Fruit fly (Drosophila melanogaster) whole organism, embryonic: ENCODE measurements around the gene mmy.
A peak's percentile ranks its signal among the peaks of the same experiment; 100 is the strongest.

ENCODE experiments used
- Atf3 ChIP-seq: fragments of 200-800 bp; sonication (Bioruptor generic); optimal IDR thresholded peaks from 3 replicates; lab custom pipeline; 2016; ENCODE audit warnings: missing biosample characterization, missing genetic modification characterization
- Bgb ChIP-seq: fragments of 200-800 bp; sonication (Bioruptor generic); IDR thresholded peaks from 2 replicates; pipeline ENCODE4 v1.3.6; 2022; ENCODE audit warnings: missing biosample characterization, missing genetic modification characterization; ENCODE audit not compliant: partially characterized antibody
- CG10654 ChIP-seq: fragments of 200-800 bp; sonication (Bioruptor generic); optimal IDR thresholded peaks from 2 replicates; lab custom pipeline; 2016; ENCODE audit warnings: missing biosample characterization, missing genetic modification characterization
- CG11093 ChIP-seq: fragments of 200-800 bp; sonication (Bioruptor generic); IDR thresholded peaks from 3 replicates; pipeline ENCODE4 v1.3.6; 2022; ENCODE audit warnings: missing biosample characterization, missing genetic modification characterization
- CG11696 ChIP-seq: fragments of 200-800 bp; sonication (Bioruptor generic); IDR thresholded peaks from 2 replicates; pipeline ENCODE4 v1.3.6; 2022; ENCODE audit warnings: missing biosample characterization, missing genetic modification characterization
- CG12155 ChIP-seq: fragments of 200-800 bp; sonication (Bioruptor generic); optimal IDR thresholded peaks from 3 replicates; lab custom pipeline; 2016; ENCODE audit warnings: missing biosample characterization, missing genetic modification characterization
- CG12659 ChIP-seq: fragments of 200-800 bp; sonication (Bioruptor generic); optimal IDR thresholded peaks from 3 replicates; lab custom pipeline; 2017; ENCODE audit warnings: mild to moderate bottlenecking, missing biosample characterization, missing genetic modification reagents, missing genetic modification characterization
- CG14965 ChIP-seq: fragments of 200-800 bp; sonication (Bioruptor generic); optimal IDR thresholded peaks from 2 replicates; lab custom pipeline; 2016; ENCODE audit warnings: missing biosample characterization, missing genetic modification characterization, borderline replicate concordance
- CG15073 ChIP-seq: fragments of 200-800 bp; sonication (Bioruptor generic); optimal IDR thresholded peaks from 2 replicates; lab custom pipeline; 2016; ENCODE audit warnings: missing biosample characterization, missing genetic modification characterization
- CG17802 ChIP-seq: fragments of 200-800 bp; sonication (Bioruptor generic); optimal IDR thresholded peaks from 2 replicates; lab custom pipeline; 2018; ENCODE audit warnings: missing biosample characterization, mild to moderate bottlenecking, missing genetic modification characterization, moderate library complexity
- CG17912 ChIP-seq: fragments of 200-800 bp; sonication (Bioruptor generic); optimal IDR thresholded peaks from 2 replicates; lab custom pipeline; 2018; ENCODE audit warnings: missing biosample characterization, mild to moderate bottlenecking, missing genetic modification characterization
- CG2129 ChIP-seq: fragments of 200-800 bp; sonication (Bioruptor generic); IDR thresholded peaks from 2 replicates; pipeline ENCODE4 v1.3.6; 2022; ENCODE audit warnings: missing biosample characterization, missing genetic modification characterization; ENCODE audit not compliant: partially characterized antibody
- CG30020 ChIP-seq: fragments of 200-800 bp; optimal IDR thresholded peaks from 2 replicates; lab custom pipeline; 2019; ENCODE audit warnings: missing biosample characterization, mild to moderate bottlenecking, missing genetic modification characterization, moderate library complexity
- CG31441 ChIP-seq: fragments of 200-800 bp; sonication (Bioruptor generic); IDR thresholded peaks from 2 replicates; pipeline ENCODE4 v1.3.6; 2022; ENCODE audit warnings: missing biosample characterization, missing genetic modification characterization
- CG34224 ChIP-seq: fragments of 200-800 bp; sonication (Bioruptor generic); IDR thresholded peaks from 3 replicates; pipeline ENCODE4 v1.3.6; 2022; ENCODE audit warnings: missing biosample characterization, missing genetic modification characterization; ENCODE audit not compliant: partially characterized antibody
- CG4730 ChIP-seq: fragments of 200-800 bp; sonication (Bioruptor generic); IDR thresholded peaks from 2 replicates; pipeline ENCODE4 v1.3.6; 2022; ENCODE audit warnings: missing biosample characterization, missing genetic modification characterization
- CG6813 ChIP-seq: fragments of 200-800 bp; sonication (Bioruptor generic); optimal IDR thresholded peaks from 2 replicates; lab custom pipeline; 2017; ENCODE audit warnings: missing biosample characterization, missing genetic modification characterization, mild to moderate bottlenecking, moderate library complexity, missing genetic modification reagents
- CG8944 ChIP-seq: fragments of 200-800 bp; sonication (Bioruptor generic); optimal IDR thresholded peaks from 3 replicates; lab custom pipeline; 2016; ENCODE audit warnings: missing biosample characterization, missing genetic modification characterization
- CG9437 ChIP-seq: fragments of 200-800 bp; sonication (Bioruptor generic); optimal IDR thresholded peaks from 2 replicates; lab custom pipeline; 2018; ENCODE audit warnings: missing biosample characterization, mild to moderate bottlenecking, missing genetic modification characterization
- CG9797 ChIP-seq: fragments of 200-800 bp; sonication (Bioruptor generic); optimal IDR thresholded peaks from 3 replicates; lab custom pipeline; 2018; ENCODE audit warnings: missing biosample characterization, mild to moderate bottlenecking, missing genetic modification characterization
- Dbx ChIP-seq: fragments of 200-800 bp; sonication (Bioruptor generic); IDR thresholded peaks from 3 replicates; pipeline ENCODE4 v1.3.6; 2022; ENCODE audit warnings: missing biosample characterization, missing genetic modification characterization
- Dll ChIP-seq: fragments of 200-800 bp; sonication (Bioruptor generic); IDR thresholded peaks from 4 replicates; pipeline ENCODE4 v1.3.6; 2022; ENCODE audit warnings: missing biosample characterization, missing genetic modification characterization; ENCODE audit not compliant: partially characterized antibody
- Dref ChIP-seq: fragments of 200-800 bp; sonication (Bioruptor generic); IDR thresholded peaks from 2 replicates; pipeline ENCODE4 v1.3.6; 2022; ENCODE audit warnings: missing biosample characterization, missing genetic modification characterization
- Lhr ChIP-seq: fragments of 200-800 bp; sonication (Bioruptor generic); optimal IDR thresholded peaks from 3 replicates; lab custom pipeline; 2017; ENCODE audit warnings: mild to moderate bottlenecking, missing biosample characterization, missing genetic modification reagents, missing genetic modification characterization
- Med ChIP-seq: fragments of 200-800 bp; sonication (Bioruptor generic); peaks from one replicate; lab custom pipeline; 2016; ENCODE audit warnings: missing biosample characterization, missing genetic modification characterization, mild to moderate bottlenecking, inconsistent platforms, moderate library complexity
- Ptx1 ChIP-seq: fragments of 200-800 bp; sonication (Bioruptor generic); IDR thresholded peaks from 2 replicates; pipeline ENCODE4 v1.3.6; 2022; ENCODE audit warnings: missing biosample characterization, missing genetic modification characterization
- Stat92E ChIP-seq, 3 experiments: fragments of >200 bp in 2 of 3; fragments of 200-800 bp in 1 of 3; sonication (Bioruptor generic) in 1 of 3; optimal IDR thresholded peaks; 2 replicates each; lab custom pipeline; 2017 to 2019; ENCODE audit warnings: missing biosample characterization in 3 of 3, missing genetic modification characterization in 3 of 3, mild to moderate bottlenecking in 1 of 3, moderate library complexity in 1 of 3
- Trl ChIP-seq, 3 experiments: fragments of >200 bp in 2 of 3; fragments of 200-800 bp in 1 of 3; sonication (Bioruptor generic) in 1 of 3; optimal IDR thresholded peaks; 2 replicates in 1 of 3; 3 replicates in 2 of 3; lab custom pipeline; 2016 to 2017; ENCODE audit warnings: missing biosample characterization in 1 of 3, missing genetic modification characterization in 1 of 3
- bbx ChIP-seq: fragments of 200-800 bp; sonication (Bioruptor generic); IDR thresholded peaks from 2 replicates; pipeline ENCODE4 v1.3.6; 2022; ENCODE audit warnings: missing biosample characterization, missing genetic modification characterization; ENCODE audit not compliant: partially characterized antibody
- da ChIP-seq: fragments of 200-800 bp; sonication (Bioruptor generic); optimal IDR thresholded peaks from 2 replicates; lab custom pipeline; 2016; ENCODE audit warnings: missing biosample characterization, missing genetic modification characterization
- danr ChIP-seq: fragments of 200-800 bp; sonication (Bioruptor generic); IDR thresholded peaks from 2 replicates; pipeline ENCODE4 v1.3.6; 2022; ENCODE audit warnings: missing biosample characterization, missing genetic modification characterization
- emc ChIP-seq: fragments of 200-800 bp; sonication (Bioruptor generic); optimal IDR thresholded peaks from 2 replicates; lab custom pipeline; 2016; ENCODE audit warnings: missing biosample characterization, missing genetic modification characterization
- exex ChIP-seq: fragments of 200-800 bp; sonication (Bioruptor generic); optimal IDR thresholded peaks from 4 replicates; lab custom pipeline; 2018; ENCODE audit warnings: missing biosample characterization, mild to moderate bottlenecking, missing genetic modification characterization, moderate library complexity
- grn ChIP-seq: fragments of 200-800 bp; sonication (Bioruptor generic); optimal IDR thresholded peaks from 3 replicates; lab custom pipeline; 2017; ENCODE audit warnings: missing biosample characterization, missing genetic modification characterization
- ham ChIP-seq: fragments of 200-800 bp; sonication (Bioruptor generic); IDR thresholded peaks from 2 replicates; pipeline ENCODE4 v1.3.6; 2022; ENCODE audit warnings: missing biosample characterization, missing genetic modification characterization
- hbn ChIP-seq: fragments of 200-800 bp; sonication (Bioruptor generic); IDR thresholded peaks from 2 replicates; pipeline ENCODE4 v1.3.6; 2022; ENCODE audit warnings: missing biosample characterization, missing genetic modification characterization; ENCODE audit not compliant: partially characterized antibody
- insv ChIP-seq, 2 experiments: fragments of 200-800 bp; sonication (Bioruptor generic); optimal IDR thresholded peaks; 3 replicates each; lab custom pipeline; 2016 to 2018; ENCODE audit warnings: missing biosample characterization in 2 of 2, missing genetic modification characterization in 2 of 2
- kah ChIP-seq: fragments of 200-800 bp; sonication (Bioruptor generic); optimal IDR thresholded peaks from 2 replicates; lab custom pipeline; 2018; ENCODE audit warnings: missing biosample characterization, mild to moderate bottlenecking, missing genetic modification characterization
- p53 ChIP-seq: fragments of 200-800 bp; sonication (Bioruptor generic); optimal IDR thresholded peaks from 2 replicates; lab custom pipeline; 2016; ENCODE audit warnings: missing biosample characterization, missing genetic modification characterization
- prd ChIP-seq, 3 experiments: fragments of >200 bp in 2 of 3; fragments of 200-800 bp in 1 of 3; sonication (Bioruptor generic) in 1 of 3; optimal IDR thresholded peaks in 2 of 3; IDR thresholded peaks in 1 of 3; 2 replicates in 2 of 3; 3 replicates in 1 of 3; pipeline versions ENCODE4 v1.3.6 to Lab custom; 2017 to 2022; ENCODE audit warnings: missing biosample characterization in 1 of 3, missing genetic modification characterization in 1 of 3
- salm ChIP-seq: fragments of 200-800 bp; sonication (Bioruptor generic); optimal IDR thresholded peaks from 2 replicates; lab custom pipeline; 2018; ENCODE audit warnings: missing biosample characterization, mild to moderate bottlenecking, missing genetic modification characterization
- shn ChIP-seq: fragments of 200-800 bp; sonication (Bioruptor generic); optimal IDR thresholded peaks from 3 replicates; lab custom pipeline; 2016; ENCODE audit warnings: missing biosample characterization, missing genetic modification characterization
- tap ChIP-seq: fragments of 200-800 bp; optimal IDR thresholded peaks from 3 replicates; lab custom pipeline; 2019; ENCODE audit warnings: missing biosample characterization, mild to moderate bottlenecking, missing genetic modification characterization, moderate library complexity
- trem ChIP-seq: fragments of 200-800 bp; optimal IDR thresholded peaks from 3 replicates; lab custom pipeline; 2019; ENCODE audit warnings: missing biosample characterization, mild to moderate bottlenecking, missing genetic modification characterization, moderate library complexity
- wdn ChIP-seq: fragments of 200-800 bp; sonication (Bioruptor generic); IDR thresholded peaks from 2 replicates; pipeline ENCODE4 v1.3.6; 2022; ENCODE audit warnings: missing biosample characterization, missing genetic modification characterization
- zf30C ChIP-seq: fragments of 200-800 bp; sonication (Bioruptor generic); optimal IDR thresholded peaks from 3 replicates; lab custom pipeline; 2018; ENCODE audit warnings: missing biosample characterization, mild to moderate bottlenecking, missing genetic modification characterization

Gene mmy

DNA sequence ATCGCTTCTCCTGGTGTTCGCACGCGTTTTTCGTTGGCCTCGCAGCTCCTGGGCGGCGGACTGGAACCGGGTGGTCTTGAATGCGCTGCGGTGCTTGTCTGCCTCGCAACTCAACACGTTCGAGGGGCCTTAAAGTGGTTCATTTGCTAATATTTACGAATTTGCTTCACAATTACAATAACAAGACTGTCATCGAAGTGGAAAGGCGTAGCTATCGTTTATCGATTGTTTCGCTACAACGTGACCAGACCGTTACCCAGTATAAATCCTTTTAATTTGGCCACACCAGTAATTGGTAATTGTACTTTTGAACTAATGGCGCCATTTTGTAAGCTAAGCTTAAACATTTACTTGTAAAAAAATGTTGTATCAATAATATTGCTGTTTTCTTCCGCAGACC, 3.0 kb upstream of the mmy start, which contains the start of gene CG9536 (continued):
- TF ChIP-seq CG9797 (GFP tag; lab: Kevin White, UChicago) = peak; percentile 81
- TF ChIP-seq Stat92E (GFP tag; optimal IDR thresholded peaks at IDR 0.05; lab: Kevin White, UChicago) = peak in 1 of 3 experiments; percentile 36
- TF ChIP-seq trem (tag; lab: Kevin White, UChicago) = peak; percentile 47
- peak; percentile 71; the same call in 3 of the 4 replicates for TF ChIP-seq Dll (GFP tag; lab: Robert Waterston, UW)
- TF ChIP-seq Lhr (GFP tag; lab: Kevin White, UChicago) = peak; percentile 4
- TF ChIP-seq Trl (optimal IDR thresholded peaks at IDR 0.05; lab: Kevin White, UChicago) = no peak
- TF ChIP-seq Trl (GFP tag; optimal IDR thresholded peaks at IDR 0.05; lab: Kevin White, UChicago) = no peak
- peak; percentile 57; the same call in 1 of the 2 replicates for TF ChIP-seq bbx (GFP tag; lab: Robert Waterston, UW)
- 0 out of 2 replicates have a peak, but pooled peaks have one; percentile 16 for TF ChIP-seq hbn
- peak; percentile 7 for TF ChIP-seq CG30020
- no peak for TF ChIP-seq CG14965
- TF ChIP-seq CG34224 (GFP tag; lab: Robert Waterston, UW) = peak; percentile 60; the same call in 2 of the 3 replicates
- peak; percentile 14 for TF ChIP-seq CG12659 (GFP tag; lab: Kevin White, UChicago)
- TF ChIP-seq Atf3 (GFP tag; lab: Kevin White, UChicago) = no peak
- TF ChIP-seq Bgb (GFP tag; lab: Robert Waterston, UW) = peak; percentile 62
- no peak for TF ChIP-seq CG9437 (GFP tag; lab: Kevin White, UChicago)

- TF ChIP-seq Med (GFP tag; lab: Kevin White, UChicago) = peak; percentile 21
- no peak for TF ChIP-seq tap (tag; lab: Kevin White, UChicago)
- TF ChIP-seq shn (GFP tag; lab: Kevin White, UChicago) = no peak
- no peak for TF ChIP-seq Ptx1 (GFP tag; lab: Robert Waterston, UW)
- TF ChIP-seq CG17802 = no peak
- TF ChIP-seq CG4730 (GFP tag; lab: Robert Waterston, UW) = no peak
- TF ChIP-seq CG12155 (GFP tag; lab: Kevin White, UChicago) = no peak
- TF ChIP-seq CG10654 (GFP tag; lab: Kevin White, UChicago) = no peak
- peak; percentile 66 for TF ChIP-seq CG15073 (GFP tag; lab: Kevin White, UChicago)
- no peak for TF ChIP-seq CG17912
- 0 out of 3 replicates have a peak, but pooled peaks have one; percentile 53 for TF ChIP-seq Dbx (GFP tag; lab: Robert Waterston, UW)
- no peak for TF ChIP-seq p53 (GFP tag; lab: Kevin White, UChicago)
- TF ChIP-seq ham = no peak
- peak; percentile 25; the same call in 1 of the 2 replicates for TF ChIP-seq Dref (GFP tag; lab: Robert Waterston, UW)
- no peak for TF ChIP-seq emc (GFP tag; lab: Kevin White, UChicago)
- TF ChIP-seq danr (GFP tag; lab: Robert Waterston, UW) = no peak
- TF ChIP-seq exex (tag; lab: Kevin White, UChicago) = peak; percentile 74
- TF ChIP-seq insv (GFP tag; optimal IDR thresholded peaks at IDR 0.05; lab: Kevin White, UChicago) = no peak
- no peak for TF ChIP-seq CG2129 (GFP tag; lab: Robert Waterston, UW)
- TF ChIP-seq grn (GFP tag; lab: Kevin White, UChicago) = no peak
Observed at dm6 chr2L:6474878-6475582, 1.3 kb upstream of the mmy start.

DNA sequence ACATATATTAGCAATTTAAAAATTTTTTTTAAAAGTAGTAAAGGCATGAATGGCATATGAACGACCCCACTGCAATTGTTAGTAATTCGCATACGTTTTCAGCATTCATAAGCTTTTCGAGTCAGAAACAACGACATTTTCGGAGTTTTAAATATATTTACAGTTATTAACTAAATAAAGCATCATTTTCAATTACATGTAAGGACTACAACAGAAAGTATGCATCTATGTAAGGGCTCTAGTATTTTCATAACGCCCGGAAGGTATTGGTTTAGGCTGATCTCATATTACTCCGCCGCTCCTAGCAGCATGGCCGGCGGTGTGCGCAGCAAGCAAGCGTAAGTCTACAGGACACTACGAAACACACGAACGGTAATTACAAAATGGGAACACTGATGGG, 594 bp upstream of the mmy start:
- peak; percentile 87 for TF ChIP-seq CG11696 (GFP tag; lab: Robert Waterston, UW)
- TF ChIP-seq CG6813 (GFP tag; lab: Kevin White, UChicago) = no peak
- TF ChIP-seq da (GFP tag; lab: Kevin White, UChicago) = no peak
- TF ChIP-seq Med (GFP tag; lab: Kevin White, UChicago) = peak; percentile 35
- TF ChIP-seq CG8944 (GFP tag; lab: Kevin White, UChicago) = no peak
- no peak for TF ChIP-seq wdn (GFP tag; lab: Robert Waterston, UW)
- TF ChIP-seq kah (GFP tag; lab: Kevin White, UChicago) = no peak
- no peak for TF ChIP-seq zf30C (GFP tag; lab: Kevin White, UChicago)
- no peak for TF ChIP-seq CG31441
- TF ChIP-seq salm (tag; lab: Kevin White, UChicago) = no peak
- TF ChIP-seq prd (optimal IDR thresholded peaks at IDR 0.05; lab: Kevin White, UChicago) = no peak
- TF ChIP-seq prd (GFP tag; IDR thresholded peaks at IDR 0.05; lab: Robert Waterston, UW) = 0 out of 3 replicates have a peak, but pooled peaks have one; percentile 8
- TF ChIP-seq CG11093 (GFP tag; lab: Robert Waterston, UW) = no peak
